Worm (Caenorhabditis elegans): ENCODE results near the gene hyl-1.
A peak's percentile ranks its signal among the peaks of the same experiment; 100 is the strongest.

The hyl-1 gene

ce11 chrIV:8511056-8511455 lies 27.9 kb upstream of the hyl-1 start, which contains the start of gene mes-6:
Gene mes-6, plus strand, starts transcription at chrIV:8511284.
- peak; percentile 67 for TF ChIP-seq unc-55 (GFP tag; optimal IDR thresholded peaks at IDR 0.05)
- TF ChIP-seq lsy-2 (tag; optimal IDR thresholded peaks at IDR 0.05) = peak in 1 of 2 experiments; percentile 70
- TF ChIP-seq gmeb-1 (tag; optimal IDR thresholded peaks at IDR 0.05) = peak; percentile 82
- TF ChIP-seq ceh-16 (tag; optimal IDR thresholded peaks at IDR 0.05) = no peak
- TF ChIP-seq ceh-82 (tag; optimal IDR thresholded peaks at IDR 0.05) = no peak
- no peak for TF ChIP-seq ama-1 (optimal IDR thresholded peaks at IDR 0.05)
- TF ChIP-seq alr-1 (tag; optimal IDR thresholded peaks at IDR 0.05) = no peak
- peak; percentile 45 for TF ChIP-seq C34F6.9 (tag; optimal IDR thresholded peaks at IDR 0.05)
- peak; percentile 17 for TF ChIP-seq nhr-129 (tag; optimal IDR thresholded peaks at IDR 0.05)
- no peak for TF ChIP-seq mbf-1 (tag; optimal IDR thresholded peaks at IDR 0.05)
- peak; percentile 33 for TF ChIP-seq crh-2 (tag; optimal IDR thresholded peaks at IDR 0.05)
- TF ChIP-seq R02D3.7 (tag; optimal IDR thresholded peaks at IDR 0.05) = no peak
- no peak for TF ChIP-seq unc-39 (tag; optimal IDR thresholded peaks at IDR 0.05)
- no peak for TF ChIP-seq elt-3 (tag; optimal IDR thresholded peaks at IDR 0.05)
- TF ChIP-seq fos-1 (tag; optimal IDR thresholded peaks at IDR 0.05) = peak; percentile 14
- peak; percentile 48 for TF ChIP-seq lin-13 (GFP tag; optimal IDR thresholded peaks at IDR 0.05)
- peak; percentile 17 for TF ChIP-seq snpc-4 (tag; optimal IDR thresholded peaks at IDR 0.05)
- peak; percentile 2 for TF ChIP-seq sma-3 (GFP tag; optimal IDR thresholded peaks at IDR 0.05)

- TF ChIP-seq aly-2 (tag; optimal IDR thresholded peaks at IDR 0.05) (no peak), mdl-1 (tag; optimal IDR thresholded peaks at IDR 0.05) (no peak), ZK546.5 (tag; optimal IDR thresholded peaks at IDR 0.05) (no peak), nhr-23 (tag; optimal IDR thresholded peaks at IDR 0.05) (no peak), ztf-1 (GFP tag; conservative IDR thresholded peaks at IDR 0.05) (no peak), nhr-129 (tag; optimal IDR thresholded peaks at IDR 0.05) (no peak), elt-3 (tag; optimal IDR thresholded peaks at IDR 0.05) (no peak)
These were observed 26.2 kb upstream of the hyl-1 start, which contains the start of gene C09G4.4 for ce11 chrIV:8512679-8513078. Gene C09G4.4, plus strand, starts transcription at chrIV:8512979.

ce11 chrIV:8513619-8514018 lies 25.3 kb upstream of the hyl-1 start, which contains the start of gene cks-1:
Gene cks-1, plus strand, starts transcription at chrIV:8513919.
- TF ChIP-seq zag-1 (tag; optimal IDR thresholded peaks at IDR 0.05) (no peak), snpc-4 (tag; optimal IDR thresholded peaks at IDR 0.05) (no peak), nhr-10 (tag; optimal IDR thresholded peaks at IDR 0.05) (no peak), elt-3 (tag; optimal IDR thresholded peaks at IDR 0.05) (no peak), nhr-11 (tag; optimal IDR thresholded peaks at IDR 0.05) (no peak), ZK546.5 (tag; optimal IDR thresholded peaks at IDR 0.05) (no peak), nhr-77 (tag; optimal IDR thresholded peaks at IDR 0.05) (no peak), Y55F3AM.14 (GFP tag; optimal IDR thresholded peaks at IDR 0.05) (no peak), sma-9 (GFP tag; optimal IDR thresholded peaks at IDR 0.05) (no peak), sma-9 (tag; optimal IDR thresholded peaks at IDR 0.05) (no peak), ceh-16 (tag; optimal IDR thresholded peaks at IDR 0.05) (no peak), alr-1 (tag; optimal IDR thresholded peaks at IDR 0.05) (no peak), C34F6.9 (tag; optimal IDR thresholded peaks at IDR 0.05) (no peak), nhr-25 (tag; optimal IDR thresholded peaks at IDR 0.05) (no peak), nhr-129 (tag; optimal IDR thresholded peaks at IDR 0.05) (no peak), R02D3.7 (tag; optimal IDR thresholded peaks at IDR 0.05) (no peak), aly-2 (tag; optimal IDR thresholded peaks at IDR 0.05) (no peak)

- no peak for TF ChIP-seq sem-4 (tag; optimal IDR thresholded peaks at IDR 0.05)
- TF ChIP-seq nhr-237 (tag; optimal IDR thresholded peaks at IDR 0.05) = no peak
- TF ChIP-seq zag-1 (tag; optimal IDR thresholded peaks at IDR 0.05) = no peak
- TF ChIP-seq nhr-12 (tag; optimal IDR thresholded peaks at IDR 0.05) = no peak
- no peak for TF ChIP-seq unc-62 (GFP tag; optimal IDR thresholded peaks at IDR 0.05)
- TF ChIP-seq nhr-10 (tag; optimal IDR thresholded peaks at IDR 0.05) = no peak
- TF ChIP-seq mdl-1 (tag; optimal IDR thresholded peaks at IDR 0.05) = no peak
These were observed 24.4 kb upstream of the hyl-1 start for ce11 chrIV:8514546-8514945.

ce11 chrIV:8519949-8520348 lies 19.0 kb upstream of the hyl-1 start:
- no peak for TF ChIP-seq nhr-237 (tag; optimal IDR thresholded peaks at IDR 0.05)
- no peak for TF ChIP-seq ztf-11 (tag; optimal IDR thresholded peaks at IDR 0.05)
- no peak for TF ChIP-seq lsy-2 (tag; optimal IDR thresholded peaks at IDR 0.05)
- no peak for TF ChIP-seq nhr-10 (tag; optimal IDR thresholded peaks at IDR 0.05)
- no peak for TF ChIP-seq nhr-129 (tag; optimal IDR thresholded peaks at IDR 0.05)
- no peak for TF ChIP-seq alr-1 (tag; optimal IDR thresholded peaks at IDR 0.05)
